Fruit fly (Drosophila melanogaster): ENCODE results near the gene CG6769.

dm6 chrX:17833986-17834385, 26.8 kb upstream of the CG6769 start:
- no peak for TF ChIP-seq tai (GFP tag; optimal IDR thresholded peaks at IDR 0.05)
- TF ChIP-seq Abd-B (GFP tag; optimal IDR thresholded peaks at IDR 0.05) = no peak
- no peak for TF ChIP-seq fru (GFP tag; optimal IDR thresholded peaks at IDR 0.05)
- TF ChIP-seq psq (GFP tag; optimal IDR thresholded peaks at IDR 0.05) = peak; percentile 73
- no peak for TF ChIP-seq pan (optimal IDR thresholded peaks at IDR 0.05)
- no peak for TF ChIP-seq rgr (GFP tag; optimal IDR thresholded peaks at IDR 0.05)
- no peak for TF ChIP-seq Hnf4 (GFP tag; optimal IDR thresholded peaks at IDR 0.05)
- no peak for TF ChIP-seq Myc (optimal IDR thresholded peaks at IDR 0.05)
- no peak for TF ChIP-seq usp (GFP tag; optimal IDR thresholded peaks at IDR 0.05)
- no peak for TF ChIP-seq Hr78 (GFP tag; optimal IDR thresholded peaks at IDR 0.05)
- TF ChIP-seq Mio (GFP tag; optimal IDR thresholded peaks at IDR 0.05) = no peak
- TF ChIP-seq dmrt93B (GFP tag; optimal IDR thresholded peaks at IDR 0.05) = no peak

Data from whole organism, wandering third instar larva.